Worm (Caenorhabditis elegans): Measurements from ENCODE around the gene T13H5.1.
A peak's percentile ranks its signal among the peaks of the same experiment; 100 is the strongest.

T13H5.1 gene

DNA sequence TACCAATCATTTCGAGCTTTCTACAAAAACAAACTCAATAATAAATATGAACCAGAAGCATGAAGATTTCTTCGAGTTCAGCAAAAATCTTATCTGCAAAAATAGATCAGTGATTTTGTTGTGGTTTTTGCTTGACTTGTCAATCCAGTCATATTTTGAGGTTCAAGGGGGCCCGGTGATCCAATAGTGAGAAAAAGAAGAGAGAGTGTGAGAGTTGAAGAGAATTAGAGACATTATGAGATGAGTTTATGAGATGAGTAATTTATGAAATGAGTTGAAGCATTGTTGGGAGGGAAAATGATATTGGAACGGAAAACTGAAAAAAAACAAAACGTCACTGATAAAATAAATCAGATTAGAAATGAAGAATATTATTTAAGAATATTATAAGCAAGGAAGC, at the start of gene T13H5.1:
T13H5.1 (minus strand) TSS at position 101 of the 400 bp plus-strand sequence.
- TF ChIP-seq tab-1 (GFP tag; IDR thresholded peaks at IDR 0.05) (no peak), ref-1 (GFP tag; conservative IDR thresholded peaks at IDR 0.05) (no peak), cog-1 (tag; optimal IDR thresholded peaks at IDR 0.05) (no peak), med-1 (GFP tag; optimal IDR thresholded peaks at IDR 0.05; ENCODE audit: insufficient read depth) (no peak), T22C8.4 (GFP tag; IDR thresholded peaks at IDR 0.05) (no peak), flt-1 (GFP tag; IDR thresholded peaks at IDR 0.05) (no peak), ztf-23 (GFP tag; IDR thresholded peaks at IDR 0.05) (no peak), ztf-29 (GFP tag; IDR thresholded peaks at IDR 0.05) (no peak), klf-2 (GFP tag; conservative IDR thresholded peaks at IDR 0.05) (no peak)

- TF ChIP-seq ztf-29 (GFP tag; IDR thresholded peaks at IDR 0.05) (no peak), flt-1 (GFP tag; IDR thresholded peaks at IDR 0.05) (no peak), med-1 (GFP tag; optimal IDR thresholded peaks at IDR 0.05; ENCODE audit: insufficient read depth) (no peak), cog-1 (tag; optimal IDR thresholded peaks at IDR 0.05) (no peak), klf-2 (GFP tag; conservative IDR thresholded peaks at IDR 0.05) (no peak), tab-1 (GFP tag; IDR thresholded peaks at IDR 0.05) (no peak), ztf-23 (GFP tag; IDR thresholded peaks at IDR 0.05) (no peak), T22C8.4 (GFP tag; IDR thresholded peaks at IDR 0.05) (no peak), ref-1 (GFP tag; conservative IDR thresholded peaks at IDR 0.05) (no peak)
Measured at ce11 chrII:8556166-8556565, 47.3 kb upstream of the T13H5.1 start, which contains the start of gene glb-27. glb-27 (minus strand) TSS chrII:8556266.

- no peak for TF ChIP-seq cog-1 (tag; optimal IDR thresholded peaks at IDR 0.05)
- no peak for TF ChIP-seq flt-1 (GFP tag; IDR thresholded peaks at IDR 0.05)
- no peak for TF ChIP-seq ztf-23 (GFP tag; IDR thresholded peaks at IDR 0.05)
- TF ChIP-seq klf-2 (GFP tag; conservative IDR thresholded peaks at IDR 0.05), result no peak
- no peak for TF ChIP-seq T22C8.4 (GFP tag; IDR thresholded peaks at IDR 0.05)
- TF ChIP-seq tab-1 (GFP tag; IDR thresholded peaks at IDR 0.05), result no peak
- no peak for TF ChIP-seq ztf-29 (GFP tag; IDR thresholded peaks at IDR 0.05)
- no peak for TF ChIP-seq med-1 (GFP tag; optimal IDR thresholded peaks at IDR 0.05; ENCODE audit: insufficient read depth)
- TF ChIP-seq ref-1 (GFP tag; conservative IDR thresholded peaks at IDR 0.05), result no peak
Measured at ce11 chrII:8554568-8554967, 45.7 kb upstream of the T13H5.1 start.

ce11 chrII:8551100-8551499, 42.2 kb upstream of the T13H5.1 start:
- TF ChIP-seq ztf-23 (GFP tag; IDR thresholded peaks at IDR 0.05) (no peak), med-1 (GFP tag; optimal IDR thresholded peaks at IDR 0.05; ENCODE audit: insufficient read depth) (no peak), ref-1 (GFP tag; conservative IDR thresholded peaks at IDR 0.05) (no peak), cog-1 (tag; optimal IDR thresholded peaks at IDR 0.05) (no peak), tab-1 (GFP tag; IDR thresholded peaks at IDR 0.05) (no peak), klf-2 (GFP tag; conservative IDR thresholded peaks at IDR 0.05) (no peak), ztf-29 (GFP tag; IDR thresholded peaks at IDR 0.05) (no peak), flt-1 (GFP tag; IDR thresholded peaks at IDR 0.05) (no peak), T22C8.4 (GFP tag; IDR thresholded peaks at IDR 0.05) (no peak)

ce11 chrII:8546975-8547374, 38.1 kb upstream of the T13H5.1 start:
- TF ChIP-seq ref-1 (GFP tag; conservative IDR thresholded peaks at IDR 0.05) (peak; percentile 90), tab-1 (GFP tag; IDR thresholded peaks at IDR 0.05) (peak; percentile 91), ztf-29 (GFP tag; IDR thresholded peaks at IDR 0.05) (peak; percentile 82), T22C8.4 (GFP tag; IDR thresholded peaks at IDR 0.05) (peak; percentile 63; the same call in 1 of the 2 replicates), cog-1 (tag; optimal IDR thresholded peaks at IDR 0.05) (peak; percentile 52), flt-1 (GFP tag; IDR thresholded peaks at IDR 0.05) (peak; percentile 92), klf-2 (GFP tag; conservative IDR thresholded peaks at IDR 0.05) (peak; percentile 84), ztf-23 (GFP tag; IDR thresholded peaks at IDR 0.05) (no peak; the same call in none of the 2 replicates), med-1 (GFP tag; optimal IDR thresholded peaks at IDR 0.05; ENCODE audit: insufficient read depth) (peak; percentile 40)

DNA sequence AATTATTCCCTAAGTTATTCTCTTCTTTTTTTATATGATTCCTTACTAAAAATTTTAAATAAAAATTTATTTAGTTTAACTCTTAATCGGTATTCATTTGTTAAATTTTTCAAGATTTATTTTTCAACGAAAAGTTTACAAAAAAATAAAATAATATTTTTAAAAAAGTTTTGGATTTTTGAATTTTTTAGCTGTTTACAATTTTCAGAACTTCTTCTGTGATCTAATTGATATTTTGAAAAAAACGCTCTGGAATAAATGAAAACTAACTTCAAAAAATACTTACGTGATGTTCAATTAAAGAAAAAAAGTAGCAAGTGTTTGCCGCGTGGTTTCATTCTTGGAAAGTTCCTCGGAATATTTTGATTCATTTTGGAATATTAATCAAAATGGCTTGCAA, 36.5 kb upstream of the T13H5.1 start, which contains the start of gene decr-1.2:
decr-1.2 (plus strand) TSS at position 301 of the 400 bp plus-strand sequence.
- TF ChIP-seq flt-1 (GFP tag; IDR thresholded peaks at IDR 0.05), result no peak
- no peak for TF ChIP-seq ztf-29 (GFP tag; IDR thresholded peaks at IDR 0.05)

DNA sequence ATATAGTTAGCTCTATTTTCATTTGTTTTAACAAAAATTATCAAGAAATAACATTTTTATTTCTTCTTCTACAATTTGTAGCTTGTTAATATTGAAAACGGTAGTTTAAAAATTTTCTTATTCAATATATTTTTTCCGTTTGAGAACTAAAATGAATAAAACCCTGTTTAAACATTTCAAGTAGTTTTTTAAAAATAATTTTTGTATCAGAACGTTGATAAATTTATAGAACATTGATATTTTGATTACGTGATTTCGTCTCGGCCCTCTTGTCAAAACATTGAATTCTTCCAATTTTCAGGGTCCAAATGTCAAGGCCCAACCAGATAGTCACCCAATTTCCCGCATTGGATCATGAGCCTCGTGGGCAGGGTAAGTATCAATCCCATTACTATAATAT, 31.6 kb upstream of the T13H5.1 start, which contains the start of gene pqn-73:
pqn-73 (plus strand) TSS at position 301 of the 400 bp plus-strand sequence.
- no peak for TF ChIP-seq cog-1 (tag; optimal IDR thresholded peaks at IDR 0.05)
- TF ChIP-seq klf-2 (GFP tag; conservative IDR thresholded peaks at IDR 0.05), result no peak
- TF ChIP-seq ztf-23 (GFP tag; IDR thresholded peaks at IDR 0.05), result no peak
- no peak for TF ChIP-seq med-1 (GFP tag; optimal IDR thresholded peaks at IDR 0.05; ENCODE audit: insufficient read depth)
- TF ChIP-seq ref-1 (GFP tag; conservative IDR thresholded peaks at IDR 0.05), result no peak
- TF ChIP-seq flt-1 (GFP tag; IDR thresholded peaks at IDR 0.05), result no peak

ce11 chrII:8536060-8536459, 27.2 kb upstream of the T13H5.1 start, which contains the start of gene W01C9.2:
W01C9.2 (plus strand) TSS chrII:8536360.
- TF ChIP-seq ztf-29 (GFP tag; IDR thresholded peaks at IDR 0.05) (no peak), T22C8.4 (GFP tag; IDR thresholded peaks at IDR 0.05) (no peak), cog-1 (tag; optimal IDR thresholded peaks at IDR 0.05) (no peak), flt-1 (GFP tag; IDR thresholded peaks at IDR 0.05) (no peak), ref-1 (GFP tag; conservative IDR thresholded peaks at IDR 0.05) (no peak)

DNA sequence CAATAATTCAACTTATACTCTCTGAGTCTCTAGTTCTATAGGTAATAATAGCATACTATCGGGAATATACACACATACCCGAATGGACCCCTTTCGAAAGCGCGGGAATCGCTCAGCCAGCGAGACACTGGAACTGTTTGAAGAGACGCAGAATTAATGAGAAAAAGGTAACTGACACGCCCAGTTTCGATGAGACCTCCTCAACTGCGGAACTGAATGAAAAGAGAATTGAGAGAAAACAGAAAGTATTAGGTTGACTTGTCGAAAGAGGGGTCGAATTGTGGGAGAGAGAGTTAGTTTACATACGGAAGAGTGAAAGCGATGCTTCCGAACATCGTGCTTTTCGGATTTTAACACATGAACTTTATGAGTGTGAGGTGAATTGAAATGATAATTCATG, 23.2 kb upstream of the T13H5.1 start:
- TF ChIP-seq tab-1 (GFP tag; IDR thresholded peaks at IDR 0.05) (no peak), med-1 (GFP tag; optimal IDR thresholded peaks at IDR 0.05; ENCODE audit: insufficient read depth) (no peak)

ce11 chrII:8531181-8531759, 22.4 kb upstream of the T13H5.1 start, which contains the start of gene gldi-7:
gldi-7 (minus strand) TSS chrII:8531222.
- TF ChIP-seq flt-1 (GFP tag; IDR thresholded peaks at IDR 0.05) (no peak), ztf-29 (GFP tag; IDR thresholded peaks at IDR 0.05) (no peak), cog-1 (tag; optimal IDR thresholded peaks at IDR 0.05) (no peak), klf-2 (GFP tag; conservative IDR thresholded peaks at IDR 0.05) (no peak), med-1 (GFP tag; optimal IDR thresholded peaks at IDR 0.05; ENCODE audit: insufficient read depth) (no peak), ztf-23 (GFP tag; IDR thresholded peaks at IDR 0.05) (no peak), ref-1 (GFP tag; conservative IDR thresholded peaks at IDR 0.05) (no peak), tab-1 (GFP tag; IDR thresholded peaks at IDR 0.05) (no peak), T22C8.4 (GFP tag; IDR thresholded peaks at IDR 0.05) (no peak)

Data from whole organism, midembryonic.